Fruit fly (Drosophila melanogaster) whole organism, embryonic: ENCODE results near the gene dgt6.

Experiments
- Awh ChIP-seq: fragments of 200-800 bp; sonication (Bioruptor generic); IDR thresholded peaks from 2 replicates; pipeline ENCODE4, ENCODE4 v1.3.6; 2022; ENCODE audit warnings: missing biosample characterization, missing genetic modification characterization
- Bgb ChIP-seq: fragments of 200-800 bp; sonication (Bioruptor generic); IDR thresholded peaks from 2 replicates; pipeline ENCODE4 v1.3.6; 2022; ENCODE audit warnings: missing biosample characterization, missing genetic modification characterization; ENCODE audit not compliant: partially characterized antibody
- Blimp-1 ChIP-seq: fragments of 200-800 bp; sonication (Bioruptor generic); optimal IDR thresholded peaks from 3 replicates; lab custom pipeline; 2018; ENCODE audit warnings: missing biosample characterization, missing genetic modification characterization, mild to moderate bottlenecking, moderate library complexity, missing genetic modification reagents
- CG10147 ChIP-seq: fragments of 200-800 bp; sonication (Bioruptor generic); optimal IDR thresholded peaks from 2 replicates; lab custom pipeline; 2019; ENCODE audit warnings: missing biosample characterization, mild to moderate bottlenecking, missing genetic modification characterization, moderate library complexity
- CG10267 ChIP-seq: fragments of 200-800 bp; sonication (Bioruptor generic); optimal IDR thresholded peaks from 2 replicates; lab custom pipeline; 2018; ENCODE audit warnings: missing biosample characterization, mild to moderate bottlenecking, missing genetic modification characterization, moderate library complexity
- CG11247 ChIP-seq: fragments of 200-800 bp; sonication (Bioruptor generic); IDR thresholded peaks from 2 replicates; pipeline ENCODE4 v1.3.6; 2022; ENCODE audit warnings: missing biosample characterization, missing genetic modification characterization
- CG11560 ChIP-seq: fragments of 200-800 bp; sonication (Bioruptor generic); IDR thresholded peaks from 3 replicates; pipeline ENCODE4 v1.3.6; 2022; ENCODE audit warnings: missing biosample characterization, missing genetic modification characterization
- CG13624 ChIP-seq: fragments of 200-800 bp; sonication (Bioruptor generic); optimal IDR thresholded peaks from 2 replicates; lab custom pipeline; 2016; ENCODE audit warnings: missing biosample characterization, missing genetic modification characterization
- CG15696 ChIP-seq: fragments of 200-800 bp; sonication (Bioruptor generic); optimal IDR thresholded peaks from 2 replicates; lab custom pipeline; 2019; ENCODE audit warnings: missing biosample characterization, mild to moderate bottlenecking, missing genetic modification characterization, moderate library complexity
- CG1602 ChIP-seq: fragments of 200-800 bp; sonication (Bioruptor generic); optimal IDR thresholded peaks from 3 replicates; lab custom pipeline; 2016; ENCODE audit warnings: missing biosample characterization, missing genetic modification characterization
- CG2712 ChIP-seq: fragments of 200-800 bp; optimal IDR thresholded peaks from 3 replicates; lab custom pipeline; 2019; ENCODE audit warnings: missing biosample characterization, mild to moderate bottlenecking, missing genetic modification characterization, moderate library complexity
- CG30020 ChIP-seq: fragments of 200-800 bp; optimal IDR thresholded peaks from 2 replicates; lab custom pipeline; 2019; ENCODE audit warnings: missing biosample characterization, mild to moderate bottlenecking, missing genetic modification characterization, moderate library complexity
- CG3726 ChIP-seq: fragments of 200-800 bp; sonication (Bioruptor generic); IDR thresholded peaks from 3 replicates; pipeline ENCODE4, ENCODE4 v1.3.6; 2022; ENCODE audit warnings: missing biosample characterization, missing genetic modification characterization
- CG42726 ChIP-seq: fragments of 200-800 bp; sonication (Bioruptor generic); IDR thresholded peaks from 2 replicates; pipeline ENCODE4 v1.3.6; 2022; ENCODE audit warnings: missing biosample characterization, missing genetic modification characterization; ENCODE audit not compliant: partially characterized antibody
- CG4328 ChIP-seq: fragments of 200-800 bp; sonication (Bioruptor generic); optimal IDR thresholded peaks from 3 replicates; lab custom pipeline; 2017; ENCODE audit warnings: missing biosample characterization, missing genetic modification reagents, missing genetic modification characterization
- CG5180 ChIP-seq: fragments of 200-800 bp; sonication (Bioruptor generic); optimal IDR thresholded peaks from 3 replicates; lab custom pipeline; 2017; ENCODE audit warnings: missing biosample characterization, missing genetic modification characterization, mild to moderate bottlenecking, moderate library complexity, missing genetic modification reagents
- CG6813 ChIP-seq: fragments of 200-800 bp; sonication (Bioruptor generic); optimal IDR thresholded peaks from 2 replicates; lab custom pipeline; 2017; ENCODE audit warnings: missing biosample characterization, missing genetic modification characterization, mild to moderate bottlenecking, moderate library complexity, missing genetic modification reagents
- CG7271 ChIP-seq: fragments of 200-800 bp; sonication (Bioruptor generic); optimal IDR thresholded peaks from 2 replicates; lab custom pipeline; 2018; ENCODE audit warnings: missing biosample characterization, mild to moderate bottlenecking, missing genetic modification characterization, moderate library complexity
- CG7786 ChIP-seq: fragments of 200-800 bp; sonication (Bioruptor generic); optimal IDR thresholded peaks from 2 replicates; lab custom pipeline; 2016; ENCODE audit warnings: missing biosample characterization, missing genetic modification characterization
- CG8359 ChIP-seq: fragments of 200-800 bp; sonication (Bioruptor generic); optimal IDR thresholded peaks from 2 replicates; lab custom pipeline; 2017; ENCODE audit warnings: missing biosample characterization, mild to moderate bottlenecking, missing genetic modification characterization, borderline replicate concordance
- Dip2 ChIP-seq: fragments of 200-800 bp; sonication (Bioruptor generic); IDR thresholded peaks from 2 replicates; pipeline ENCODE4 v1.3.6; 2022; ENCODE audit warnings: missing biosample characterization, missing genetic modification characterization
- HLH54F ChIP-seq: fragments of 200-800 bp; sonication (Bioruptor generic); optimal IDR thresholded peaks from 3 replicates; lab custom pipeline; 2016; ENCODE audit warnings: missing biosample characterization, missing genetic modification characterization
- HLHmδ ChIP-seq: fragments of 200-800 bp; sonication (Bioruptor generic); optimal IDR thresholded peaks from 2 replicates; lab custom pipeline; 2018; ENCODE audit warnings: missing biosample characterization, mild to moderate bottlenecking, missing genetic modification characterization, moderate library complexity
- Meics ChIP-seq: fragments of 200-800 bp; sonication (Bioruptor generic); optimal IDR thresholded peaks from 2 replicates; lab custom pipeline; 2017; ENCODE audit warnings: missing biosample characterization, mild to moderate bottlenecking, missing genetic modification characterization
- Ravus ChIP-seq: fragments of 200-800 bp; sonication (Bioruptor generic); IDR thresholded peaks from 2 replicates; pipeline ENCODE4 v1.3.6; 2022; ENCODE audit warnings: missing biosample characterization, missing genetic modification characterization
- Sox102F ChIP-seq: fragments of 200-800 bp; sonication (Bioruptor generic); optimal IDR thresholded peaks from 2 replicates; lab custom pipeline; 2018; ENCODE audit warnings: missing biosample characterization, mild to moderate bottlenecking, missing genetic modification characterization, moderate library complexity
- Xbp1 ChIP-seq: fragments of 200-800 bp; sonication (Bioruptor generic); optimal IDR thresholded peaks from 3 replicates; lab custom pipeline; 2016; ENCODE audit warnings: missing biosample characterization, mild to moderate bottlenecking, missing genetic modification characterization
- az2 ChIP-seq: fragments of 200-800 bp; sonication (Bioruptor generic); optimal IDR thresholded peaks from 3 replicates; lab custom pipeline; 2016; ENCODE audit warnings: missing biosample characterization, missing genetic modification characterization
- bcd ChIP-seq: fragments of 200-800 bp; sonication (Bioruptor generic); optimal IDR thresholded peaks from 2 replicates; lab custom pipeline; 2017; ENCODE audit warnings: missing biosample characterization, mild to moderate bottlenecking, missing genetic modification characterization
- bsh ChIP-seq, 2 experiments: fragments of 200-800 bp; sonication (Bioruptor generic); optimal IDR thresholded peaks; 2 replicates each; lab custom pipeline; 2017 to 2018; ENCODE audit warnings: mild to moderate bottlenecking in 2 of 2, missing biosample characterization in 2 of 2, missing genetic modification characterization in 2 of 2, moderate library complexity in 1 of 2
- btn ChIP-seq: fragments of 200-800 bp; sonication (Bioruptor generic); optimal IDR thresholded peaks from 2 replicates; lab custom pipeline; 2016; ENCODE audit warnings: missing biosample characterization, missing genetic modification characterization
- crc ChIP-seq: fragments of 200-800 bp; sonication (Bioruptor generic); optimal IDR thresholded peaks from 2 replicates; lab custom pipeline; 2016; ENCODE audit warnings: missing biosample characterization, missing genetic modification characterization
- danr ChIP-seq: fragments of 200-800 bp; sonication (Bioruptor generic); IDR thresholded peaks from 2 replicates; pipeline ENCODE4 v1.3.6; 2022; ENCODE audit warnings: missing biosample characterization, missing genetic modification characterization
- dimm ChIP-seq: fragments of 200-800 bp; sonication (Bioruptor generic); IDR thresholded peaks from 2 replicates; pipeline ENCODE4 v1.3.6; 2022; ENCODE audit warnings: missing biosample characterization, missing genetic modification characterization
- dysf ChIP-seq: fragments of 200-800 bp; sonication (Bioruptor generic); IDR thresholded peaks from 3 replicates; pipeline ENCODE4 v1.3.6; 2022; ENCODE audit warnings: missing biosample characterization, missing genetic modification characterization
- en ChIP-seq: fragments of 200-800 bp; sonication (Bioruptor generic); optimal IDR thresholded peaks from 2 replicates; lab custom pipeline; 2016; ENCODE audit warnings: missing biosample characterization, missing genetic modification characterization
- eyg ChIP-seq: fragments of 200-800 bp; sonication (Bioruptor generic); optimal IDR thresholded peaks from 3 replicates; lab custom pipeline; 2016; ENCODE audit warnings: missing biosample characterization, missing genetic modification characterization
- ftz-f1 ChIP-seq: fragments of 200-800 bp; sonication (Bioruptor generic); optimal IDR thresholded peaks from 2 replicates; lab custom pipeline; 2016; ENCODE audit warnings: missing biosample characterization, missing genetic modification characterization
- gcm2 ChIP-seq: fragments of 200-800 bp; sonication (Bioruptor generic); optimal IDR thresholded peaks from 2 replicates; lab custom pipeline; 2016; ENCODE audit warnings: missing biosample characterization, missing genetic modification characterization
- h ChIP-seq: fragments of >200 bp; optimal IDR thresholded peaks from 2 replicates; lab custom pipeline; 2017
- hth ChIP-seq: fragments of >200 bp; optimal IDR thresholded peaks from 2 replicates; lab custom pipeline; 2017; ENCODE audit warnings: inconsistent platforms
- lmd ChIP-seq: fragments of 200-800 bp; sonication (Bioruptor generic); IDR thresholded peaks from 2 replicates; pipeline ENCODE4 v1.3.6; 2022; ENCODE audit warnings: missing biosample characterization, missing genetic modification characterization
- lov ChIP-seq, 2 experiments: fragments of 200-800 bp in 1 of 2; fragments of >200 bp in 1 of 2; sonication (Bioruptor generic) in 1 of 2; IDR thresholded peaks in 1 of 2; optimal IDR thresholded peaks in 1 of 2; 2 replicates in 1 of 2; 3 replicates in 1 of 2; pipeline versions ENCODE4 v1.3.6 to Lab custom; 2017 to 2022; ENCODE audit warnings: missing biosample characterization in 1 of 2, missing genetic modification characterization in 1 of 2
- p53 ChIP-seq: fragments of 200-800 bp; sonication (Bioruptor generic); optimal IDR thresholded peaks from 2 replicates; lab custom pipeline; 2016; ENCODE audit warnings: missing biosample characterization, missing genetic modification characterization
- ranshi ChIP-seq: fragments of 200-800 bp; sonication (Bioruptor generic); IDR thresholded peaks from 2 replicates; pipeline ENCODE4 v1.3.6; 2022; ENCODE audit warnings: missing biosample characterization, missing genetic modification characterization
- sens-2 ChIP-seq: fragments of 200-800 bp; sonication (Bioruptor generic); IDR thresholded peaks from 2 replicates; pipeline ENCODE4 v1.3.6; 2022; ENCODE audit warnings: missing biosample characterization, missing genetic modification characterization
- sqz ChIP-seq: fragments of 200-800 bp; sonication (Bioruptor generic); optimal IDR thresholded peaks from 3 replicates; lab custom pipeline; 2018; ENCODE audit warnings: missing biosample characterization, mild to moderate bottlenecking, missing genetic modification characterization
- tgo ChIP-seq: fragments of 200-800 bp; sonication (Bioruptor generic); IDR thresholded peaks from 3 replicates; pipeline ENCODE4 v1.3.6; 2022; ENCODE audit warnings: missing biosample characterization, missing genetic modification characterization
- unc-4 ChIP-seq: fragments of 200-800 bp; sonication (Bioruptor generic); IDR thresholded peaks from 2 replicates; pipeline ENCODE4 v1.3.6; 2022; ENCODE audit warnings: missing biosample characterization, missing genetic modification characterization; ENCODE audit not compliant: partially characterized antibody
- wor ChIP-seq: fragments of 200-800 bp; sonication (Bioruptor generic); IDR thresholded peaks from 2 replicates; pipeline ENCODE4 v1.3.6; 2022; ENCODE audit warnings: missing biosample characterization, missing genetic modification characterization

Gene dgt6

dm6 chr3R:29138961-29139527 is 8.3 kb upstream of the dgt6 start (continued):
- TF ChIP-seq eyg (no peak), CG15696 (tag; lab: Kevin White, UChicago) (no peak), CG7271 (tag; lab: Kevin White, UChicago) (no peak), crc (GFP tag; lab: Kevin White, UChicago) (no peak), Bgb (GFP tag; lab: Robert Waterston, UW) (0 out of 2 replicates have a peak, but pooled peaks have one; percentile 2), CG13624 (no peak), bsh (GFP tag; optimal IDR thresholded peaks at IDR 0.05; lab: Kevin White, UChicago) (peak in 1 of 2 experiments; percentile 9), Ravus (GFP tag; lab: Robert Waterston, UW) (no peak), HLH54F (GFP tag; lab: Kevin White, UChicago) (no peak), CG8359 (GFP tag; lab: Kevin White, UChicago) (no peak), HLHmδ (GFP tag; lab: Kevin White, UChicago) (no peak), CG1602 (GFP tag; lab: Kevin White, UChicago) (no peak), lmd (GFP tag; lab: Robert Waterston, UW) (peak; percentile 38; the same call in 1 of the 2 replicates), hth (no peak), CG11560 (tag; lab: Robert Waterston, UW) (no peak), en (no peak), CG30020 (tag; lab: Kevin White, UChicago) (no peak), dimm (no peak), btn (GFP tag; lab: Kevin White, UChicago) (no peak), CG6813 (no peak), ranshi (GFP tag; lab: Robert Waterston, UW) (0 out of 2 replicates have a peak, but pooled peaks have one; percentile 21), h (lab: Kevin White, UChicago) (no peak), Awh (GFP tag; lab: Robert Waterston, UW) (no peak), tgo (GFP tag; lab: Robert Waterston, UW) (no peak; the same call in 2 of the 3 replicates), bcd (GFP tag; lab: Kevin White, UChicago) (no peak), p53 (GFP tag; lab: Kevin White, UChicago) (no peak), lov (optimal IDR thresholded peaks at IDR 0.05; lab: Kevin White, UChicago) (no peak), lov (GFP tag; IDR thresholded peaks at IDR 0.05; lab: Robert Waterston, UW) (0 out of 3 replicates have a peak, but pooled peaks have one; percentile 13), CG3726 (GFP tag; lab: Robert Waterston, UW) (no peak), az2 (GFP tag; lab: Kevin White, UChicago) (no peak), CG11247 (no peak), danr (no peak), Blimp-1 (no peak), dysf (peak; percentile 29; the same call in 1 of the 3 replicates), unc-4 (no peak), CG10147 (GFP tag; lab: Kevin White, UChicago) (no peak), Dip2 (GFP tag; lab: Robert Waterston, UW) (no peak), Sox102F (GFP tag; lab: Kevin White, UChicago) (peak; percentile 17), CG10267 (tag; lab: Kevin White, UChicago) (no peak), gcm2 (no peak), Xbp1 (peak; percentile 19), ftz-f1 (no peak), wor (no peak), CG4328 (GFP tag; lab: Kevin White, UChicago) (no peak), CG5180 (GFP tag; lab: Kevin White, UChicago) (no peak), sens-2 (no peak), sqz (GFP tag; lab: Kevin White, UChicago) (no peak), CG42726 (GFP tag; lab: Robert Waterston, UW) (no peak), CG2712 (peak; percentile 4), CG7786 (no peak), Meics (GFP tag; lab: Kevin White, UChicago) (no peak)
